Fruit fly (Drosophila melanogaster): ENCODE results near the gene esc.

dm6 chr2L:11837413-11837812, 8.2 kb upstream of the esc start, which contains the start of gene Sfp33A2:
- no peak for TF ChIP-seq EcR (GFP tag; optimal IDR thresholded peaks at IDR 0.05)
- no peak for TF ChIP-seq CG8478 (optimal IDR thresholded peaks at IDR 0.05)
- no peak for TF ChIP-seq pan (optimal IDR thresholded peaks at IDR 0.05)
- TF ChIP-seq usp (GFP tag; optimal IDR thresholded peaks at IDR 0.05) = no peak
- no peak for TF ChIP-seq Dll (optimal IDR thresholded peaks at IDR 0.05)
- no peak for TF ChIP-seq psq (optimal IDR thresholded peaks at IDR 0.05)

Data from whole organism.